Worm (Caenorhabditis elegans): ENCODE measurements around the gene cha-1.

cha-1 gene

ce11 chrIV:3646338-3647154 is 22.0 kb upstream of the cha-1 start:
- no peak for TF ChIP-seq unc-62 (GFP tag; optimal IDR thresholded peaks at IDR 0.05)

ce11 chrIV:3645487-3645886 is 21.0 kb upstream of the cha-1 start:
- TF ChIP-seq unc-62 (GFP tag; optimal IDR thresholded peaks at IDR 0.05) = no peak

- TF ChIP-seq unc-62 (GFP tag; optimal IDR thresholded peaks at IDR 0.05) = no peak
Observed at ce11 chrIV:3644863-3645378, 20.4 kb upstream of the cha-1 start.

ce11 chrIV:3642189-3642588 is 17.7 kb upstream of the cha-1 start, which contains the start of gene CC8.3:
Gene CC8.3 (minus strand): TSS chrIV:3642289.
- no peak for TF ChIP-seq unc-62 (GFP tag; optimal IDR thresholded peaks at IDR 0.05)

ce11 chrIV:3638250-3638926 is 13.9 kb upstream of the cha-1 start:
- no peak for TF ChIP-seq unc-62 (GFP tag; optimal IDR thresholded peaks at IDR 0.05)

ce11 chrIV:3636528-3637129 is 12.1 kb upstream of the cha-1 start, which contains the start of gene madf-9:
Gene madf-9 (plus strand): TSS chrIV:3637079.
- TF ChIP-seq unc-62 (GFP tag; optimal IDR thresholded peaks at IDR 0.05) = no peak

- TF ChIP-seq unc-62 (GFP tag; optimal IDR thresholded peaks at IDR 0.05) = no peak
Observed at ce11 chrIV:3633254-3633653, 8.8 kb upstream of the cha-1 start, which contains the start of gene ZC416.2. Gene ZC416.2 (plus strand): TSS chrIV:3633619.

ce11 chrIV:3632475-3632874 is 8.0 kb upstream of the cha-1 start:
- no peak for TF ChIP-seq unc-62 (GFP tag; optimal IDR thresholded peaks at IDR 0.05)

ce11 chrIV:3628896-3629641 is 4.6 kb upstream of the cha-1 start:
- TF ChIP-seq unc-62 (GFP tag; optimal IDR thresholded peaks at IDR 0.05) = no peak

ce11 chrIV:3626447-3626846 is 1.9 kb upstream of the cha-1 start:
- no peak for TF ChIP-seq unc-62 (GFP tag; optimal IDR thresholded peaks at IDR 0.05)

ce11 chrIV:3621805-3622355 is 2.6 kb downstream of the cha-1 start:
- no peak for TF ChIP-seq unc-62 (GFP tag; optimal IDR thresholded peaks at IDR 0.05)

- no peak for TF ChIP-seq unc-62 (GFP tag; optimal IDR thresholded peaks at IDR 0.05)
Observed at ce11 chrIV:3618719-3619118, 5.8 kb downstream of the cha-1 start.

- no peak for TF ChIP-seq unc-62 (GFP tag; optimal IDR thresholded peaks at IDR 0.05)
Observed at ce11 chrIV:3613022-3613605, 11.4 kb downstream of the cha-1 start, which contains the start of gene ltah-1.2. Gene ltah-1.2 (minus strand): TSS chrIV:3613072.

ce11 chrIV:3611845-3612244 is 12.7 kb downstream of the cha-1 start:
- no peak for TF ChIP-seq unc-62 (GFP tag; optimal IDR thresholded peaks at IDR 0.05)

- TF ChIP-seq unc-62 (GFP tag; optimal IDR thresholded peaks at IDR 0.05) = no peak
Observed at ce11 chrIV:3610987-3611386, 13.5 kb downstream of the cha-1 start.
